Fruit fly (Drosophila melanogaster) whole organism, wandering third instar larva: ENCODE results near the gene SdhAL.

ENCODE experiments used
- Abd-B ChIP-seq: fragments of >200 bp; optimal IDR thresholded peaks from 2 replicates; lab custom pipeline; 2017; ENCODE audit warnings: missing biosample characterization, missing genetic modification characterization
- CG9705 ChIP-seq: fragments of 200-800 bp; sonication (Bioruptor generic); optimal IDR thresholded peaks from 2 replicates; lab custom pipeline; 2018; ENCODE audit warnings: missing biosample characterization, mild to moderate bottlenecking, missing genetic modification characterization
- CrebA ChIP-seq: fragments of 200-800 bp; sonication (Bioruptor generic); optimal IDR thresholded peaks from 2 replicates; lab custom pipeline; 2016; ENCODE audit warnings: missing biosample characterization, mild to moderate bottlenecking, missing genetic modification characterization, borderline replicate concordance
- Dfd ChIP-seq: fragments of >200 bp; optimal IDR thresholded peaks from 2 replicates; lab custom pipeline; 2017; ENCODE audit warnings: missing biosample characterization, missing genetic modification characterization
- Dif ChIP-seq: fragments of 200-275, 200-300 bp; sonication (Bioruptor generic); optimal IDR thresholded peaks from 2 replicates; lab custom pipeline; 2018; ENCODE audit warnings: missing biosample characterization, missing genetic modification characterization; ENCODE audit not compliant: partially characterized antibody
- GATAd ChIP-seq: sonication (Bioruptor generic); optimal IDR thresholded peaks from 2 replicates; lab custom pipeline; 2016; ENCODE audit warnings: missing biosample characterization, missing genetic modification characterization
- HLH106 ChIP-seq: fragments of 200-800 bp; optimal IDR thresholded peaks from 3 replicates; lab custom pipeline; 2019; ENCODE audit warnings: missing biosample characterization, mild to moderate bottlenecking, missing genetic modification characterization, moderate library complexity
- Hnf4 ChIP-seq: fragments of 200-800 bp; sonication (Bioruptor generic); optimal IDR thresholded peaks from 2 replicates; lab custom pipeline; 2016; ENCODE audit warnings: missing biosample characterization, mild to moderate bottlenecking, missing genetic modification characterization
- Hr78 ChIP-seq: fragments of >200 bp; optimal IDR thresholded peaks from 2 replicates; lab custom pipeline; 2017; ENCODE audit warnings: missing biosample characterization, missing genetic modification characterization
- Hr83 ChIP-seq: fragments of 200-300 bp; sonication (Bioruptor generic); optimal IDR thresholded peaks from 2 replicates; lab custom pipeline; 2016; ENCODE audit warnings: missing biosample characterization, mild to moderate bottlenecking, missing genetic modification characterization, moderate library complexity; ENCODE audit not compliant: poor library complexity, severe bottlenecking
- Jra ChIP-seq: sonication (Bioruptor generic); optimal IDR thresholded peaks from 2 replicates; lab custom pipeline; 2016; ENCODE audit warnings: missing biosample characterization, missing genetic modification characterization
- Mio ChIP-seq: sonication (Bioruptor generic); optimal IDR thresholded peaks from 2 replicates; lab custom pipeline; 2016; ENCODE audit warnings: missing biosample characterization, missing genetic modification characterization
- Myc ChIP-seq: fragments of >200 bp; optimal IDR thresholded peaks from 2 replicates; lab custom pipeline; 2017
- N ChIP-seq: fragments of >200 bp; optimal IDR thresholded peaks from 2 replicates; lab custom pipeline; 2018; ENCODE audit warnings: missing biosample characterization, missing external identifiers, missing genetic modification characterization
- OdsH ChIP-seq: fragments of 200-800 bp; sonication (Bioruptor generic); optimal IDR thresholded peaks from 2 replicates; lab custom pipeline; 2016; ENCODE audit warnings: missing biosample characterization, mild to moderate bottlenecking, missing genetic modification characterization
- Sp1 ChIP-seq: fragments of 200-800 bp; sonication (Bioruptor generic); optimal IDR thresholded peaks from 3 replicates; lab custom pipeline; 2019; ENCODE audit warnings: missing biosample characterization, mild to moderate bottlenecking, missing genetic modification characterization, moderate library complexity
- Vsx2 ChIP-seq: fragments of 200-300, 225-300 bp; sonication (Bioruptor generic); optimal IDR thresholded peaks from 2 replicates; lab custom pipeline; 2018; ENCODE audit warnings: missing biosample characterization, missing genetic modification characterization; ENCODE audit not compliant: partially characterized antibody
- brk ChIP-seq: fragments of 200-800 bp; sonication (Bioruptor generic); optimal IDR thresholded peaks from 2 replicates; lab custom pipeline; 2016; ENCODE audit warnings: missing biosample characterization, mild to moderate bottlenecking, missing genetic modification characterization
- dmrt93B ChIP-seq: fragments of 200-800 bp; sonication (Bioruptor generic); optimal IDR thresholded peaks from 2 replicates; lab custom pipeline; 2018; ENCODE audit warnings: missing biosample characterization, mild to moderate bottlenecking, missing genetic modification characterization
- dsf ChIP-seq: sonication (Bioruptor generic); optimal IDR thresholded peaks from 2 replicates; lab custom pipeline; 2016; ENCODE audit warnings: missing biosample characterization, missing genetic modification characterization, borderline replicate concordance
- ey ChIP-seq: fragments of 200-800 bp; sonication (Bioruptor generic); optimal IDR thresholded peaks from 2 replicates; lab custom pipeline; 2016; ENCODE audit warnings: missing biosample characterization, missing genetic modification characterization
- foxo ChIP-seq, 2 experiments: fragments of 200-800 bp; sonication (Bioruptor generic); optimal IDR thresholded peaks; 2 replicates in 1 of 2; 3 replicates in 1 of 2; lab custom pipeline; 2016 to 2017; ENCODE audit warnings: missing biosample characterization in 2 of 2, missing genetic modification characterization in 2 of 2
- fru ChIP-seq: fragments of 200-800 bp; sonication (Bioruptor generic); optimal IDR thresholded peaks from 3 replicates; lab custom pipeline; 2016; ENCODE audit warnings: missing biosample characterization, mild to moderate bottlenecking, missing genetic modification characterization
- h ChIP-seq: fragments of 200-800 bp; sonication (Bioruptor generic); optimal IDR thresholded peaks from 3 replicates; lab custom pipeline; 2016; ENCODE audit warnings: missing biosample characterization, mild to moderate bottlenecking, missing genetic modification characterization
- jim ChIP-seq: fragments of 175-275, 200-325 bp; sonication (Bioruptor generic); optimal IDR thresholded peaks from 2 replicates; lab custom pipeline; 2016; ENCODE audit warnings: missing biosample characterization, mild to moderate bottlenecking, missing genetic modification characterization
- lola ChIP-seq: fragments of >200 bp; optimal IDR thresholded peaks from 2 replicates; lab custom pipeline; 2017; ENCODE audit warnings: missing biosample characterization, missing genetic modification characterization
- pan ChIP-seq: fragments of >200 bp; optimal IDR thresholded peaks from 2 replicates; lab custom pipeline; 2017
- psq ChIP-seq: fragments of 200-800 bp; sonication (Bioruptor generic); optimal IDR thresholded peaks from 3 replicates; lab custom pipeline; 2017; ENCODE audit warnings: missing biosample characterization, mild to moderate bottlenecking, missing genetic modification characterization, moderate library complexity
- rgr ChIP-seq: fragments of 200-800 bp; sonication (Bioruptor generic); optimal IDR thresholded peaks from 3 replicates; lab custom pipeline; 2016; ENCODE audit warnings: missing biosample characterization, mild to moderate bottlenecking, missing genetic modification characterization
- sage ChIP-seq: fragments of 200-800 bp; sonication (Bioruptor generic); optimal IDR thresholded peaks from 2 replicates; lab custom pipeline; 2016; ENCODE audit warnings: missing biosample characterization, mild to moderate bottlenecking, missing genetic modification characterization
- tai ChIP-seq: sonication (Bioruptor generic); optimal IDR thresholded peaks from 2 replicates; lab custom pipeline; 2016; ENCODE audit warnings: missing biosample characterization, missing genetic modification characterization
- usp ChIP-seq: fragments of >200 bp; optimal IDR thresholded peaks from 2 replicates; lab custom pipeline; 2017; ENCODE audit warnings: missing biosample characterization, missing genetic modification characterization
- woc ChIP-seq: sonication (Bioruptor generic); optimal IDR thresholded peaks from 2 replicates; lab custom pipeline; 2016; ENCODE audit warnings: missing biosample characterization, mild to moderate bottlenecking, missing genetic modification characterization

SdhAL gene

dm6 chr3L:11953783-11954182 lies 29.2 kb upstream of the SdhAL start, which contains the start of gene CG7248:
Gene CG7248 (plus strand): TSS chr3L:11954083.
- TF ChIP-seq ey (no peak), lola (GFP tag; lab: Kevin White, UChicago) (no peak), N (no peak), Mio (GFP tag; lab: Kevin White, UChicago) (no peak)

- TF ChIP-seq GATAd (GFP tag; lab: Kevin White, UChicago), result no peak
These were observed 28.7 kb upstream of the SdhAL start, which contains the start of gene obst-G for dm6 chr3L:11953217-11953616. Gene obst-G (minus strand): TSS chr3L:11953317.

dm6 chr3L:11949539-11949938 lies 25.0 kb upstream of the SdhAL start, which contains the start of gene CG17826:
Gene CG17826 (plus strand): TSS chr3L:11949839.
- TF ChIP-seq N (no peak), rgr (no peak), brk (no peak), h (no peak), HLH106 (tag; lab: Kevin White, UChicago) (no peak), Hr78 (GFP tag; lab: Kevin White, UChicago) (no peak), jim (GFP tag; lab: Kevin White, UChicago) (no peak), fru (GFP tag; lab: Kevin White, UChicago) (no peak), Myc (lab: Kevin White, UChicago) (no peak), Jra (GFP tag; lab: Kevin White, UChicago) (no peak), Abd-B (GFP tag; lab: Kevin White, UChicago) (no peak), Vsx2 (GFP tag; lab: Kevin White, UChicago) (no peak), CG9705 (GFP tag; lab: Kevin White, UChicago) (no peak)
- TF ChIP-seq, all 38 proteins: peak for 0

dm6 chr3L:11947357-11947756 lies 22.8 kb upstream of the SdhAL start, which contains the start of gene CG7252:
Gene CG7252 (plus strand): TSS chr3L:11947675.
- TF ChIP-seq CrebA (GFP tag; lab: Kevin White, UChicago) (no peak), h (peak; percentile 13)

- TF ChIP-seq pan, result no peak
- TF ChIP-seq Abd-B (GFP tag; lab: Kevin White, UChicago), result no peak
- TF ChIP-seq sage, result no peak
- no peak for TF ChIP-seq Mio (GFP tag; lab: Kevin White, UChicago)
These were observed 20.2 kb upstream of the SdhAL start, which contains the start of gene CG5883 for dm6 chr3L:11944752-11945151. Gene CG5883 (minus strand): TSS chr3L:11944852.

dm6 chr3L:11941612-11942011 lies 17.1 kb upstream of the SdhAL start, which contains the start of gene Rpt4R:
Gene Rpt4R (plus strand): TSS chr3L:11941912.
- TF ChIP-seq fru (GFP tag; lab: Kevin White, UChicago), result no peak
- TF ChIP-seq Dif, result no peak
- no peak for TF ChIP-seq Vsx2 (GFP tag; lab: Kevin White, UChicago)
- TF ChIP-seq CG9705 (GFP tag; lab: Kevin White, UChicago), result no peak
- TF ChIP-seq Hnf4 (GFP tag; lab: Kevin White, UChicago), result no peak
- TF ChIP-seq usp, result no peak
- no peak for TF ChIP-seq HLH106 (tag; lab: Kevin White, UChicago)
- no peak for TF ChIP-seq OdsH (GFP tag; lab: Kevin White, UChicago)
- TF ChIP-seq CrebA (GFP tag; lab: Kevin White, UChicago), result no peak
- no peak for TF ChIP-seq dmrt93B (GFP tag; lab: Kevin White, UChicago)
- TF ChIP-seq sage, result no peak
- TF ChIP-seq rgr, result no peak
- TF ChIP-seq woc (GFP tag; lab: Kevin White, UChicago), result no peak
- TF ChIP-seq GATAd (GFP tag; lab: Kevin White, UChicago), result no peak
- TF ChIP-seq Hr83 (GFP tag; lab: Kevin White, UChicago), result no peak
- no peak for TF ChIP-seq tai (GFP tag; lab: Kevin White, UChicago)
- TF ChIP-seq Dfd (GFP tag; lab: Kevin White, UChicago), result no peak
- no peak for TF ChIP-seq ey

dm6 chr3L:11938716-11939115 lies 14.2 kb upstream of the SdhAL start, which contains the start of gene CG44837:
Gene CG44837 (minus strand): TSS chr3L:11938872.
- TF ChIP-seq foxo (GFP tag; optimal IDR thresholded peaks at IDR 0.05; lab: Kevin White, UChicago), result no peak
- TF ChIP-seq lola (GFP tag; lab: Kevin White, UChicago), result no peak
- TF ChIP-seq Myc (lab: Kevin White, UChicago), result no peak
- TF ChIP-seq OdsH (GFP tag; lab: Kevin White, UChicago), result no peak
- no peak for TF ChIP-seq N
- no peak for TF ChIP-seq Sp1 (GFP tag; lab: Kevin White, UChicago)
- no peak for TF ChIP-seq Hnf4 (GFP tag; lab: Kevin White, UChicago)
- TF ChIP-seq Hr83 (GFP tag; lab: Kevin White, UChicago), result no peak
- TF ChIP-seq rgr, result no peak
- TF ChIP-seq Jra (GFP tag; lab: Kevin White, UChicago), result no peak
- no peak for TF ChIP-seq dsf
- no peak for TF ChIP-seq Hr78 (GFP tag; lab: Kevin White, UChicago)
- no peak for TF ChIP-seq h
- TF ChIP-seq fru (GFP tag; lab: Kevin White, UChicago), result no peak
- TF ChIP-seq usp, result no peak
- TF ChIP-seq psq, result no peak
